Fruit fly (Drosophila melanogaster): ENCODE measurements around the gene hng2.

hng2 gene

dm6 chr3R:8853706-8854105 lies 47.6 kb downstream of the hng2 start:
- no peak for TF ChIP-seq Myc (optimal IDR thresholded peaks at IDR 0.05)
- no peak for TF ChIP-seq CG32264 (GFP tag; optimal IDR thresholded peaks at IDR 0.05)

dm6 chr3R:8854619-8855206 lies 48.6 kb downstream of the hng2 start:
- TF ChIP-seq Mio (GFP tag; optimal IDR thresholded peaks at IDR 0.05) (no peak), CG32264 (GFP tag; optimal IDR thresholded peaks at IDR 0.05) (no peak), Vsx2 (GFP tag; optimal IDR thresholded peaks at IDR 0.05; ENCODE audit: partially characterized antibody) (peak; percentile 22), CG9705 (GFP tag; optimal IDR thresholded peaks at IDR 0.05) (no peak), brk (GFP tag; optimal IDR thresholded peaks at IDR 0.05) (peak; percentile 23), foxo (GFP tag; optimal IDR thresholded peaks at IDR 0.05) (peak in 1 of 2 experiments; percentile 12), psq (GFP tag; optimal IDR thresholded peaks at IDR 0.05) (no peak), Dfd (GFP tag; optimal IDR thresholded peaks at IDR 0.05) (no peak), rgr (GFP tag; optimal IDR thresholded peaks at IDR 0.05) (no peak), CrebA (GFP tag; optimal IDR thresholded peaks at IDR 0.05; ENCODE audit: borderline replicate concordance) (peak; percentile 78), Hnf4 (GFP tag; optimal IDR thresholded peaks at IDR 0.05) (no peak), dmrt93B (GFP tag; optimal IDR thresholded peaks at IDR 0.05) (no peak), pan (optimal IDR thresholded peaks at IDR 0.05) (no peak), OdsH (GFP tag; optimal IDR thresholded peaks at IDR 0.05) (no peak), Sp1 (GFP tag; optimal IDR thresholded peaks at IDR 0.05) (peak; percentile 1), Abd-B (GFP tag; optimal IDR thresholded peaks at IDR 0.05) (no peak), Hr78 (GFP tag; optimal IDR thresholded peaks at IDR 0.05) (no peak), Rel (GFP tag; optimal IDR thresholded peaks at IDR 0.05) (peak; percentile 64), Rel (tag; optimal IDR thresholded peaks at IDR 0.05) (no peak), usp (GFP tag; optimal IDR thresholded peaks at IDR 0.05) (no peak), Myc (optimal IDR thresholded peaks at IDR 0.05) (no peak), Hr83 (GFP tag; optimal IDR thresholded peaks at IDR 0.05; ENCODE audit: poor library complexity, severe bottlenecking) (no peak), sage (GFP tag; optimal IDR thresholded peaks at IDR 0.05) (peak; percentile 53)

- no peak for TF ChIP-seq OdsH (GFP tag; optimal IDR thresholded peaks at IDR 0.05)
- no peak for TF ChIP-seq Hnf4 (GFP tag; optimal IDR thresholded peaks at IDR 0.05)
- no peak for TF ChIP-seq usp (GFP tag; optimal IDR thresholded peaks at IDR 0.05)
- no peak for TF ChIP-seq br (GFP tag; optimal IDR thresholded peaks at IDR 0.05)
- no peak for TF ChIP-seq Hr78 (GFP tag; optimal IDR thresholded peaks at IDR 0.05)
- no peak for TF ChIP-seq woc (GFP tag; optimal IDR thresholded peaks at IDR 0.05)
- no peak for TF ChIP-seq Dfd (GFP tag; optimal IDR thresholded peaks at IDR 0.05)
- no peak for TF ChIP-seq sv (GFP tag; optimal IDR thresholded peaks at IDR 0.05)
- no peak for TF ChIP-seq CrebA (GFP tag; optimal IDR thresholded peaks at IDR 0.05; ENCODE audit: borderline replicate concordance)
- no peak for TF ChIP-seq Mio (GFP tag; optimal IDR thresholded peaks at IDR 0.05)
- no peak for TF ChIP-seq Myc (optimal IDR thresholded peaks at IDR 0.05)
- no peak for TF ChIP-seq Jra (GFP tag; optimal IDR thresholded peaks at IDR 0.05)
- TF ChIP-seq foxo (GFP tag; optimal IDR thresholded peaks at IDR 0.05): no peak
- no peak for TF ChIP-seq dmrt93B (GFP tag; optimal IDR thresholded peaks at IDR 0.05)
- no peak for TF ChIP-seq CG9705 (GFP tag; optimal IDR thresholded peaks at IDR 0.05)
- no peak for TF ChIP-seq Hr83 (GFP tag; optimal IDR thresholded peaks at IDR 0.05; ENCODE audit: poor library complexity, severe bottlenecking)
- no peak for TF ChIP-seq Sp1 (GFP tag; optimal IDR thresholded peaks at IDR 0.05)
Measured at dm6 chr3R:8856242-8856641, 50.1 kb downstream of the hng2 start.
